Fruit fly (Drosophila melanogaster): ENCODE data around the gene CG34308.

The CG34308 gene

DNA sequence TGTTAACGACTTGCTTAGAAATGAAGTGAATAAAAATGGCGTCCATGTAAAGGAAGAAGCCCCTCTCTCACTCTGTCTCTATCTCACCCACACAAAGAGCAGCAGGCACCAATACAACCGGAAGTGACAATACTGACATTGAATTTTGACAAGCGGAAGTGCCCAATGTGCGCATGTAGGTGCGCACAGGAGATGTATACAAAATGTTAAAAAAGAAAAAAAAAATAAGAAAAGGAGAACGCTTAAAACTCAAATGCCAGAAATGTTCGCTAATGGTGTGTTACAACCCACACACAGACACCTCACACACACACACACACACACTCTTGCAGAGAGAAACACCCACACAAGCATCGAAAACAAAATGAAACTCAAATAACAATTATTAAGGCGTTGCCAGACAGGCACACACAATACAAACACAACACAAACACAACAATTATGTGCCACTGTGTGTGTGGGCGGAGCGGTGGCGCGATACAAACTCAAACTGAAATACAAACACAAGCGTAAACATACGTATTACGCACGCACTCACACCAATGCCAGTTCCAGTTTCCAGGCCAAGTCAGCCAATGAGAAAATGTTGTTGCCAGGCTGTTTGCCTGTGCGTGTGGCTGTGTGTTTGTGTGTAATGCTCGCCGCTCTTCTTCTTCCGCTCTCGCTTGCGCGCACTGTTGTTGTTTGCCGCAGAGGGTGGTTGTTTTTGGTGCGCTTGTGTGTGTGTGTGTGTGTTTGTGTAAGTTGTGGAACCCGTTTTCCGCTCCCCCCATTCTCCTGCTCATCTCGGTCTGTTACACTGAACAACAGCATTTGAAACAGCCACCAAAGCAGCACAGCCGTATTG lies 25.1 kb upstream of the CG34308 start (continued):
- TF ChIP-seq scrt (GFP tag; optimal IDR thresholded peaks at IDR 0.05) = no peak
- no peak for TF ChIP-seq CG12299 (tag; optimal IDR thresholded peaks at IDR 0.05)
- TF ChIP-seq stc (GFP tag; IDR thresholded peaks at IDR 0.05) = 0 out of 2 replicates have a peak, but pooled peaks have one; percentile 14
- no peak for TF ChIP-seq CG43689 (GFP tag; IDR thresholded peaks at IDR 0.05)
- no peak for TF ChIP-seq H2.0 (GFP tag; IDR thresholded peaks at IDR 0.05)
- TF ChIP-seq CG16779 (GFP tag; IDR thresholded peaks at IDR 0.05) = no peak
- TF ChIP-seq Dip2 (GFP tag; IDR thresholded peaks at IDR 0.05) = no peak
- TF ChIP-seq CG7786 (GFP tag; optimal IDR thresholded peaks at IDR 0.05) = no peak
- no peak for TF ChIP-seq D19A (tag; optimal IDR thresholded peaks at IDR 0.05)
- TF ChIP-seq CG3726 (GFP tag; IDR thresholded peaks at IDR 0.05) = no peak
- no peak for TF ChIP-seq danr (GFP tag; IDR thresholded peaks at IDR 0.05)
- no peak for TF ChIP-seq CG12769 (tag; optimal IDR thresholded peaks at IDR 0.05)
- TF ChIP-seq tna (GFP tag; IDR thresholded peaks at IDR 0.05; ENCODE audit: partially characterized antibody) = 0 out of 2 replicates have a peak, but pooled peaks have one; percentile 46
- peak in 1 of 2 experiments; percentile 75 for TF ChIP-seq tll (GFP tag; optimal IDR thresholded peaks at IDR 0.05)
- peak; percentile 94 for TF ChIP-seq Nf-YA (GFP tag; IDR thresholded peaks at IDR 0.05)
- no peak for TF ChIP-seq CG14014 (GFP tag; IDR thresholded peaks at IDR 0.05)
- 0 out of 4 replicates have a peak, but pooled peaks have one; percentile 48 for TF ChIP-seq Dll (GFP tag; IDR thresholded peaks at IDR 0.05; ENCODE audit: partially characterized antibody)
- no peak for TF ChIP-seq Fer1 (GFP tag; optimal IDR thresholded peaks at IDR 0.05)
- TF ChIP-seq CG31388 (GFP tag; optimal IDR thresholded peaks at IDR 0.05) = no peak
- TF ChIP-seq CG5953 (GFP tag; IDR thresholded peaks at IDR 0.05) = no peak
- peak; percentile 7 for TF ChIP-seq gcm (GFP tag; optimal IDR thresholded peaks at IDR 0.05)
- TF ChIP-seq Abd-B (GFP tag; optimal IDR thresholded peaks at IDR 0.05) = no peak
- no peak for TF ChIP-seq ara (GFP tag; IDR thresholded peaks at IDR 0.05)
- TF ChIP-seq seq (GFP tag; IDR thresholded peaks at IDR 0.05) = peak; percentile 95
- TF ChIP-seq HLHmδ (GFP tag; optimal IDR thresholded peaks at IDR 0.05) = no peak
- TF ChIP-seq Ets65A (GFP tag) = peak; percentile 90
- TF ChIP-seq CG7987 (GFP tag; optimal IDR thresholded peaks at IDR 0.05) = peak; percentile 20
- peak; percentile 73 for TF ChIP-seq row (GFP tag; IDR thresholded peaks at IDR 0.05)
- no peak for TF ChIP-seq corto (GFP tag; optimal IDR thresholded peaks at IDR 0.05)
- TF ChIP-seq CG9932 (GFP tag; IDR thresholded peaks at IDR 0.05) = no peak
- TF ChIP-seq zfh2 (GFP tag; optimal IDR thresholded peaks at IDR 0.05) = no peak
- TF ChIP-seq CG11560 (tag; IDR thresholded peaks at IDR 0.05) = no peak
- TF ChIP-seq cad (GFP tag; optimal IDR thresholded peaks at IDR 0.05) = no peak
- TF ChIP-seq Sox100B (GFP tag; optimal IDR thresholded peaks at IDR 0.05) = no peak
- peak; percentile 39 for TF ChIP-seq CrebB (tag; optimal IDR thresholded peaks at IDR 0.05)
- TF ChIP-seq CG7839 (tag; optimal IDR thresholded peaks at IDR 0.05) = peak; percentile 7
- TF ChIP-seq CG12942 (GFP tag; optimal IDR thresholded peaks at IDR 0.05) = no peak
- TF ChIP-seq CG17361 (GFP tag; IDR thresholded peaks at IDR 0.05) = 0 out of 3 replicates have a peak, but pooled peaks have one; percentile 23
- no peak for TF ChIP-seq her (GFP tag; optimal IDR thresholded peaks at IDR 0.05)
- peak; percentile 48 for TF ChIP-seq nerfin-1 (tag; optimal IDR thresholded peaks at IDR 0.05)
- TF ChIP-seq slp2 (GFP tag; optimal IDR thresholded peaks at IDR 0.05) = no peak
- TF ChIP-seq croc (GFP tag; conservative IDR thresholded peaks at IDR 0.05) = no peak
- peak; percentile 53 for TF ChIP-seq CG10543 (GFP tag; optimal IDR thresholded peaks at IDR 0.05)
- TF ChIP-seq nmo (GFP tag; optimal IDR thresholded peaks at IDR 0.05) = peak; percentile 46
- TF ChIP-seq sisA (GFP tag; IDR thresholded peaks at IDR 0.05) = peak; percentile 33; the same call in 1 of the 2 replicates
- TF ChIP-seq gro (GFP tag; optimal IDR thresholded peaks at IDR 0.05) = peak; percentile 17
- no peak for TF ChIP-seq CG4617 (GFP tag; optimal IDR thresholded peaks at IDR 0.05; ENCODE audit: borderline replicate concordance)
- TF ChIP-seq pros (GFP tag; optimal IDR thresholded peaks at IDR 0.05) = peak; percentile 26
- no peak for TF ChIP-seq unpg (GFP tag; optimal IDR thresholded peaks at IDR 0.05)

Measured in whole organism, embryonic.